Fruit fly (Drosophila melanogaster): ENCODE results near the gene ND-ACP.
A peak's percentile ranks its signal among the peaks of the same experiment; 100 is the strongest.

The ND-ACP gene

DNA sequence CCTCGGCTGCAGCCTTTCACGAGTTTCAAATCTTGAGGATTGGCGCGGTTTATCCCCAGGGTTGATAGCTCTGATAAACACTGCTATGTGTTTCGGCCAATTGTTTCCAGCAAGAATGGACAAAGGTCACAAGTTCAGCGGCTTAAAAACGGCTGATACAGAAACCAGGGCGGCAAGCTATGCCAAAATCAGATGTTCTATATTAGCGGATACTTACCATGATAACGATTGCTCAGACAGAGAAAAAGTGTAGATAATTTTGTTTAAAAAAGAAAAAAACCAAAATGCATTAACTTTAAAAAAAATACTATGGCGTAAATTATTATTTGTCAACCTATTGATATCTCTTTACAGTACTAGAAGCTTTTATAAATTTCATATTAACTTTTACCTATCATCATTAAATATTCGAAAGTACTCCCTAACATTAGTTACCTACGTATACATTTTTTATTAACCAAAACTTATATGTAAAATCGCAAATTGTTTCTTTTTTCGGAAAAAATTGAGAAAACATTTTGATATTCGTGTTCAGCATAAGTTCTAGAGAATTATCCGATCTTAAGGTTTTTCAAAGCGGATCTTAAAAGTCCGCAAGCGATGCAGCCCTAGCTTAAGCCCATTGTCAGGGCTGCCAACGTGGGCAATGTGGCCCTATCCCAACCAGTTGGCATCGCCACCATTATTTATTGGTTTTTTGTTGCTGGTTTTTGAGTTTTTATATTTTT, 16.5 kb upstream of the ND-ACP start, which contains the start of the genes sturkopf and Herc4 (continued):
- peak; percentile 43 for TF ChIP-seq CG6765 (GFP tag; optimal IDR thresholded peaks at IDR 0.05)
- TF ChIP-seq CG4328 (GFP tag; optimal IDR thresholded peaks at IDR 0.05) = peak; percentile 58
- no peak for TF ChIP-seq emc (GFP tag; optimal IDR thresholded peaks at IDR 0.05)
- no peak for TF ChIP-seq jing (GFP tag; optimal IDR thresholded peaks at IDR 0.05)
- peak; percentile 42 for TF ChIP-seq CG14014 (GFP tag; IDR thresholded peaks at IDR 0.05)
- no peak for TF ChIP-seq Awh (GFP tag; IDR thresholded peaks at IDR 0.05)
- TF ChIP-seq CG17829 (tag; optimal IDR thresholded peaks at IDR 0.05) = peak; percentile 67
- TF ChIP-seq CG10654 (GFP tag; optimal IDR thresholded peaks at IDR 0.05) = peak; percentile 53
- TF ChIP-seq wek (GFP tag; optimal IDR thresholded peaks at IDR 0.05) = peak; percentile 3
- TF ChIP-seq BEAF-32 (GFP tag; optimal IDR thresholded peaks at IDR 0.05) = peak; percentile 36
- no peak for TF ChIP-seq kah (GFP tag; optimal IDR thresholded peaks at IDR 0.05)
- peak; percentile 10; the same call in 1 of the 2 replicates for TF ChIP-seq Taf1 (GFP tag; IDR thresholded peaks at IDR 0.05)
- TF ChIP-seq CG2120 (GFP tag; optimal IDR thresholded peaks at IDR 0.05) = peak; percentile 87
- TF ChIP-seq Drgx (GFP tag; IDR thresholded peaks at IDR 0.05) = 0 out of 2 replicates have a peak, but pooled peaks have one; percentile 27
- peak; percentile 84 for TF ChIP-seq CG2678 (tag; optimal IDR thresholded peaks at IDR 0.05)
- TF ChIP-seq Ets65A (GFP tag) = peak; percentile 98
- peak; percentile 45 for TF ChIP-seq Max (GFP tag; optimal IDR thresholded peaks at IDR 0.05)
- no peak for TF ChIP-seq hth (optimal IDR thresholded peaks at IDR 0.05)
- 0 out of 2 replicates have a peak, but pooled peaks have one; percentile 7 for TF ChIP-seq bbx (GFP tag; IDR thresholded peaks at IDR 0.05; ENCODE audit: partially characterized antibody)
- peak; percentile 83 for TF ChIP-seq Myb (GFP tag; optimal IDR thresholded peaks at IDR 0.05)
- TF ChIP-seq CG9215 (GFP tag; IDR thresholded peaks at IDR 0.05) = peak; percentile 61; the same call in 1 of the 2 replicates
- TF ChIP-seq sug (tag; optimal IDR thresholded peaks at IDR 0.05) = peak; percentile 83
- TF ChIP-seq Rfx (GFP tag; IDR thresholded peaks at IDR 0.05) = peak; percentile 83
- peak; percentile 91 for TF ChIP-seq Antp (GFP tag; optimal IDR thresholded peaks at IDR 0.05)
- peak; percentile 23 for TF ChIP-seq CG12744 (GFP tag; optimal IDR thresholded peaks at IDR 0.05)
- peak; percentile 93 for TF ChIP-seq CG10543 (GFP tag; optimal IDR thresholded peaks at IDR 0.05)
- peak; percentile 66 for TF ChIP-seq CG8388 (GFP tag; optimal IDR thresholded peaks at IDR 0.05)
- TF ChIP-seq jigr1 (GFP tag; IDR thresholded peaks at IDR 0.05) = peak; percentile 34; the same call in 1 of the 3 replicates
- TF ChIP-seq CG5953 (GFP tag; IDR thresholded peaks at IDR 0.05) = no peak
- no peak for TF ChIP-seq cg (GFP tag; optimal IDR thresholded peaks at IDR 0.05)
- peak; percentile 52; the same call in 2 of the 3 replicates for TF ChIP-seq zfh1 (GFP tag; IDR thresholded peaks at IDR 0.05)
- TF ChIP-seq CG13296 (GFP tag; optimal IDR thresholded peaks at IDR 0.05) = peak; percentile 55
- no peak for TF ChIP-seq CG31365 (tag; optimal IDR thresholded peaks at IDR 0.05)
- no peak for TF ChIP-seq hbn (GFP tag; IDR thresholded peaks at IDR 0.05; ENCODE audit: partially characterized antibody)
- TF ChIP-seq CkIIα-i1 (GFP tag; IDR thresholded peaks at IDR 0.05) = no peak
- TF ChIP-seq corto (GFP tag; optimal IDR thresholded peaks at IDR 0.05) = no peak
- no peak; the same call in 2 of the 3 replicates for TF ChIP-seq H15 (GFP tag; IDR thresholded peaks at IDR 0.05)

DNA sequence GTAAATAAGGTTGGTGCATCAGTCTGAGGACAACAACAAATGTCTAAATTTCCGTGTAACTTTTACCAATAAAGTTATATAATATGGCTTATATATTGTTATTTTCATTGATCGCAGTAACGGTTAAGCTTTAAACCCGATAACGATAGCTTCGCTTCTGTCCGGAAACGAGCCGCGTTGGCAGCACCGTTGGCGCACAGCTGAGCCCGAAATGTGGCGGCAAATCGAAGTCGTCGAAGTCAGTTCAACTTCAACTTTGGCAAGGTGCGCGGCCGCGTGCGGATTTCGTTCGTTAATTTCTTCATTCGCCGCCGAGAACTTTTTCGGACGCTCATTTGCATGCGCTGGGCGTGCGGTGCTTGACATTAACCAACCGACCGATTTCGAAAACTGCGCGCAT, 11.5 kb upstream of the ND-ACP start, which contains the start of gene Myo61F:
TSS of gene Myo61F (plus strand) at position 240 of the 400 bp plus-strand sequence.
- TF ChIP-seq scrt (GFP tag; optimal IDR thresholded peaks at IDR 0.05) (no peak), Sry-δ (GFP tag; optimal IDR thresholded peaks at IDR 0.05) (peak; percentile 12), HLH4C (GFP tag; IDR thresholded peaks at IDR 0.05; ENCODE audit: partially characterized antibody) (peak; percentile 75), ssp (GFP tag; IDR thresholded peaks at IDR 0.05) (no peak), CG13287 (GFP tag; IDR thresholded peaks at IDR 0.05; ENCODE audit: partially characterized antibody) (peak; percentile 77), fru (optimal IDR thresholded peaks at IDR 0.05) (no peak), ci (GFP tag; IDR thresholded peaks at IDR 0.05) (peak; percentile 34; the same call in 1 of the 3 replicates), ato (GFP tag; IDR thresholded peaks at IDR 0.05; ENCODE audit: partially characterized antibody) (peak; percentile 44; the same call in 1 of the 2 replicates), slou (GFP tag; optimal IDR thresholded peaks at IDR 0.05) (no peak), CTCF (GFP tag; optimal IDR thresholded peaks at IDR 0.05) (no peak), E2f2 (GFP tag; IDR thresholded peaks at IDR 0.05) (peak; percentile 89), B-H2 (GFP tag; optimal IDR thresholded peaks at IDR 0.05) (peak; percentile 32), MBD-R2 (GFP tag; IDR thresholded peaks at IDR 0.05) (peak; percentile 59), Jarid2 (GFP tag; optimal IDR thresholded peaks at IDR 0.05) (peak; percentile 50), CG2116 (GFP tag; optimal IDR thresholded peaks at IDR 0.05) (peak; percentile 2), Dp (GFP tag; optimal IDR thresholded peaks at IDR 0.05) (peak; percentile 86)
